Worm (Caenorhabditis elegans) whole organism, mixed stage, embryonic: ENCODE data around the gene C01G5.25.
"Not testable (repeated sequence)": the region's sequence is repeated elsewhere in the genome, so short reads cannot be mapped to it uniquely, and the experiment has no call there.

Source experiments
- bed-3 ChIP-seq: fragments of 200-800 bp; sonication (Bioruptor generic); optimal IDR thresholded peaks from 3 replicates; lab custom pipeline; 2018; ENCODE audit warnings: mild to moderate bottlenecking, missing genetic modification characterization, moderate library complexity, missing compliant biosample characterization
- blmp-1 ChIP-seq: fragments of 150-350 bp; optimal IDR thresholded peaks from 2 replicates; lab custom pipeline; 2014; ENCODE audit warnings: missing biosample characterization, missing genetic modification characterization
- ceh-39 ChIP-seq: fragments of 150-350 bp; optimal IDR thresholded peaks from 2 replicates; lab custom pipeline; 2014; ENCODE audit warnings: missing biosample characterization, missing genetic modification characterization
- ceh-43 ChIP-seq: fragments of 200-800 bp; sonication (Bioruptor generic); optimal IDR thresholded peaks from 2 replicates; lab custom pipeline; 2018; ENCODE audit warnings: mild to moderate bottlenecking, missing genetic modification characterization, moderate library complexity, missing compliant biosample characterization
- ceh-83 ChIP-seq: fragments of 200-800 bp; sonication (Bioruptor generic); optimal IDR thresholded peaks from 2 replicates; lab custom pipeline; 2018; ENCODE audit warnings: mild to moderate bottlenecking, missing genetic modification characterization, missing compliant biosample characterization
- ces-1 ChIP-seq: fragments of 150-350 bp; optimal IDR thresholded peaks from 2 replicates; lab custom pipeline; 2014; ENCODE audit warnings: missing biosample characterization, missing genetic modification reagents, missing genetic modification characterization
- cnd-1 ChIP-seq: fragments of 200-800 bp; sonication (Bioruptor generic); optimal IDR thresholded peaks from 2 replicates; lab custom pipeline; 2018; ENCODE audit warnings: mild to moderate bottlenecking, missing genetic modification characterization, missing compliant biosample characterization
- drap-1 ChIP-seq: fragments of 200-800 bp; sonication (Bioruptor generic); optimal IDR thresholded peaks from 3 replicates; lab custom pipeline; 2018; ENCODE audit warnings: mild to moderate bottlenecking, missing genetic modification characterization, missing compliant biosample characterization
- ham-2 ChIP-seq: fragments of 200-800 bp; sonication (Bioruptor generic); optimal IDR thresholded peaks from 2 replicates; lab custom pipeline; 2018; ENCODE audit warnings: mild to moderate bottlenecking, missing genetic modification characterization, missing compliant biosample characterization
- hlh-1 ChIP-seq: fragments of 150-350 bp; optimal IDR thresholded peaks from 2 replicates; lab custom pipeline; 2014; ENCODE audit warnings: missing biosample characterization, missing genetic modification reagents, missing genetic modification characterization
- lin-13 ChIP-seq: fragments of 150-350 bp; optimal IDR thresholded peaks from 2 replicates; lab custom pipeline; 2014; ENCODE audit warnings: missing biosample characterization, missing genetic modification characterization
- lin-32 ChIP-seq: fragments of 200-800 bp; sonication (Bioruptor generic); optimal IDR thresholded peaks from 2 replicates; lab custom pipeline; 2018; ENCODE audit warnings: mild to moderate bottlenecking, missing genetic modification characterization, missing compliant biosample characterization
- lsy-2 ChIP-seq: fragments of 150-350 bp; optimal IDR thresholded peaks from 2 replicates; lab custom pipeline; 2014; ENCODE audit warnings: missing biosample characterization, missing genetic modification characterization
- mab-5 ChIP-seq: fragments of 150-350 bp; optimal IDR thresholded peaks from 2 replicates; lab custom pipeline; 2014; ENCODE audit warnings: missing biosample characterization, missing genetic modification characterization
- mep-1 ChIP-seq: fragments of 150-350 bp; optimal IDR thresholded peaks from 2 replicates; lab custom pipeline; 2017; ENCODE audit warnings: missing biosample characterization, missing genetic modification reagents, missing genetic modification characterization, inconsistent platforms
- mls-2 ChIP-seq: sonication (generic microtip); optimal IDR thresholded peaks from 2 replicates; lab custom pipeline; 2016; ENCODE audit warnings: mild to moderate bottlenecking, missing genetic modification characterization, moderate library complexity, missing compliant biosample characterization
- nhr-2 ChIP-seq: fragments of 150-350 bp; optimal IDR thresholded peaks from 2 replicates; lab custom pipeline; 2014; ENCODE audit warnings: missing biosample characterization, missing genetic modification characterization
- nhr-237 ChIP-seq: fragments of 150-350 bp; optimal IDR thresholded peaks from 2 replicates; lab custom pipeline; 2014; ENCODE audit warnings: missing biosample characterization, missing genetic modification characterization
- nhr-28 ChIP-seq: fragments of 150-350 bp; optimal IDR thresholded peaks from 2 replicates; lab custom pipeline; 2014; ENCODE audit warnings: missing biosample characterization, missing genetic modification characterization
- sem-2 ChIP-seq: fragments of 200-800 bp; sonication (Bioruptor generic); optimal IDR thresholded peaks from 2 replicates; lab custom pipeline; 2018; ENCODE audit warnings: mild to moderate bottlenecking, missing genetic modification characterization, missing compliant biosample characterization
- snpc-4 ChIP-seq: fragments of 150-350 bp; optimal IDR thresholded peaks from 2 replicates; lab custom pipeline; 2014; ENCODE audit warnings: missing biosample characterization, missing genetic modification characterization
- sptf-1 ChIP-seq: sonication (generic microtip); optimal IDR thresholded peaks from 2 replicates; lab custom pipeline; 2017; ENCODE audit warnings: mild to moderate bottlenecking, missing genetic modification characterization, moderate library complexity, missing compliant biosample characterization
- tbx-8 ChIP-seq: fragments of 200-800 bp; sonication (Bioruptor generic); optimal IDR thresholded peaks from 2 replicates; lab custom pipeline; 2018; ENCODE audit warnings: mild to moderate bottlenecking, missing genetic modification characterization, moderate library complexity, missing compliant biosample characterization
- unc-120 ChIP-seq: sonication (generic microtip); optimal IDR thresholded peaks from 2 replicates; lab custom pipeline; 2017; ENCODE audit warnings: missing genetic modification characterization, missing compliant biosample characterization; ENCODE audit not compliant: poor library complexity, severe bottlenecking
- unc-39 ChIP-seq: fragments of 150-350 bp; optimal IDR thresholded peaks from 2 replicates; lab custom pipeline; 2014; ENCODE audit warnings: missing biosample characterization, missing genetic modification characterization
- zip-8 ChIP-seq: fragments of 150-350 bp; optimal IDR thresholded peaks from 2 replicates; lab custom pipeline; 2014; ENCODE audit warnings: missing biosample characterization, missing genetic modification characterization

The C01G5.25 gene

DNA sequence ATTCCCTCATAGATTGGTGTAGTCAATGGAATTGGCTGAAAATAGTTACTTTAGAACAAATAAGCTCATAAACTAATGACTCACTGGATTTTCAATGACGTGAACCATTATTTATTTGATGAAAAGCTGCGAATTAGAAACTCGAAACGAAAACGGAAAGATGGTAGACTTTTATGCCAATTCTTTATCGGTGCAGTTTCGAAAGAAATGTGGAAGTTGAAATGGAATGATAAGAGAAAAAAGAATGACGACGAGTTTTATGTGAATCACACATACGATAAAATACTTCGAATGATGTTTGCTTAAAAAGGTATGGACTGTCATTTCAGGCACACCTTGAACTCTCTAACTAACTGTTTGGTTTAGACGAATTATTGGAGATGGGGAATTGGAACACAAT is 48.5 kb downstream of the C01G5.25 start, which contains the start of the genes lec-11 and irld-7:
TSS of gene lec-11 (minus strand) at position 126 of the 400 bp plus-strand sequence.
TSS of gene irld-7 (plus strand) at position 332 of the 400 bp plus-strand sequence.
- no peak for TF ChIP-seq nhr-28
- TF ChIP-seq ces-1 (GFP tag; lab: Kevin White, UChicago): no peak
- no peak for TF ChIP-seq hlh-1 (tag; lab: Kevin White, UChicago)
- no peak for TF ChIP-seq nhr-237
- TF ChIP-seq tbx-8 (GFP tag; lab: Kevin White, UChicago): no peak
- TF ChIP-seq unc-39 (tag; lab: Kevin White, UChicago): no peak
- no peak for TF ChIP-seq zip-8 (tag; lab: Kevin White, UChicago)
- TF ChIP-seq drap-1 (GFP tag; lab: Kevin White, UChicago): no peak
- TF ChIP-seq ceh-83 (GFP tag; lab: Kevin White, UChicago): no peak
- TF ChIP-seq snpc-4 (tag; lab: Kevin White, UChicago): no peak
- no peak for TF ChIP-seq mep-1
- no peak for TF ChIP-seq mab-5
- TF ChIP-seq sem-2 (GFP tag; lab: Kevin White, UChicago): no peak
- TF ChIP-seq blmp-1: no peak
- TF ChIP-seq unc-120 (tag; lab: Kevin White, UChicago): no peak

DNA sequence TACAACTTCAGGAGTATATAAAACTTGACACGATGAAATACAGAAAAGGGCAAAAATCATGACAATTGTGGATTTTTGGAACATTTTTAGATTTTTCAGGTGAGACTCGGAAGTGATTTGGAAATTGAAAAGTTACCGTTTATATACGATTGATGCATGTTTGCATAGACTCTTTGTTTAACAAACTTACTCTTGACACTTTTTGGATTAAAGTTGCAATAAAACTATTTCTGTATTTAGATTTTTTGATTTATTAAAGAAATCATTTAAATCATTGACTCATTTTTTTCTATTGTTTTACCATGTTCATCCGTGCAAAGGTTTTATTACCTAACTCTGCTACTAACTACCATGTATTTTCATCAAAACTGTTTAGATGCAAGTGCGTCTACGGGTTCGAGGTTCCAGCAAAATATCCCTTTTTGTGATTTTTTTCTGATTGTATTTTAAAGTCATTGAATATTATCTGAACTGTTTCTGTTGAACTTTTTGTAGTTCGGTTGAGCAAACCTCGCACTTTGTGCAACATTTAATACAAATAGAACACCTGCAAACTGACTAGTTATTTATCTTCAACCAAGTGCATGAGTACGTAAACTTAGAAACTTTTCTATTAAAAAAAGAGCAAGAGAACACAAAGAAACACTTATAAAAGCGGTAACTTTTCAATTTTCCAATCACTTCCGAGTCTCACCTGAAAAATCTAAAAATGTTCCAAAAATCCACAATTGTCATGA is 49.7 kb downstream of the C01G5.25 start, which contains the start of the genes nspb-1 and nspb-2:
TSS of gene nspb-1 (minus strand) at position 101 of the 737 bp plus-strand sequence.
TSS of gene nspb-2 (plus strand) at position 687 of the 737 bp plus-strand sequence.
- TF ChIP-seq lin-13 (tag; lab: Kevin White, UChicago); ceh-83 (GFP tag; lab: Kevin White, UChicago); blmp-1: not testable (repeated sequence)
- TF ChIP-seq, all 35 proteins: peak for 0; not testable (repeated sequence) for 35

DNA sequence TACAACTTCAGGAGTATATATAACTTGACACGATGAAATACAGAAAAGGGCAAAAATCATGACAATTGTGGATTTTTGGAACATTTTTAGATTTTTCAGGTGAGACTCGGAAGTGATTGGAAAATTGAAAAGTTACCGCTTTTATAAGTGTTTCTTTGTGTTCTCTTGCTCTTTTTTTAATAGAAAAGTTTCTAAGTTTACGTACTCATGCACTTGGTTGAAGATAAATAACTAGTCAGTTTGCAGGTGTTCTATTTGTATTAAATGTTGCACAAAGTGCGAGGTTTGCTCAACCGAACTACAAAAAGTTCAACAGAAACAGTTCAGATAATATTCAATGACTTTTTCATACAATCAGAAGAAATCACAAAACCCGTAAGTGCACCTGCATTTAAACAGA is 53.4 kb downstream of the C01G5.25 start, which contains the start of gene nspb-3:
TSS of gene nspb-3 (minus strand) at position 101 of the 400 bp plus-strand sequence.
- not testable (repeated sequence) for TF ChIP-seq nhr-237; tbx-8 (GFP tag; lab: Kevin White, UChicago); zip-8 (tag; lab: Kevin White, UChicago)

DNA sequence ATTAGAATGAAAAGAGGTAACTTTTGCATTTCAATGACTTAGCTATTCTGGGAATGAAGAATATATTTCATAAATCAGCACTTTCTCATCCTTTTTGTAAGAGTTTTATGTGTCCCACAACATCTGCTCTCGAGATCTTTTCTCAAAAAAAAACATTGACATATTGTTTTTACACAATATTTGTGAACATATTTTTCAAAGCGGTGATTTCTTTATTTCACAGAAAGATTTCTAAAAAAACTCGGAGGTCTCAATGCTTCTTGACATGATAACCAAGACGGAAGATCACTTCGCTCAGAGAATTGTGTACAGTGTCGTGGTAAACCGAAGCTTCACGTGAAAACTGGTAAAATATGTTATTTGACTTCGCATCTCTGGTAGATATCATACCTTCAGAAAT is 54.4 kb downstream of the C01G5.25 start, which contains the start of gene F38A5.22:
TSS of gene F38A5.22 (minus strand) at position 29 of the 400 bp plus-strand sequence.
- TF ChIP-seq unc-120 (tag; lab: Kevin White, UChicago): no peak
- TF ChIP-seq ceh-43 (GFP tag; lab: Kevin White, UChicago): no peak
- no peak for TF ChIP-seq nhr-2 (tag; lab: Kevin White, UChicago)
- TF ChIP-seq ces-1 (GFP tag; lab: Kevin White, UChicago): no peak
- TF ChIP-seq ceh-83 (GFP tag; lab: Kevin White, UChicago): no peak
- no peak for TF ChIP-seq lsy-2
- TF ChIP-seq mls-2 (tag; lab: Kevin White, UChicago): no peak
- TF ChIP-seq hlh-1 (tag; lab: Kevin White, UChicago): no peak
- TF ChIP-seq lin-13 (tag; lab: Kevin White, UChicago): no peak
- no peak for TF ChIP-seq nhr-28
- TF ChIP-seq lin-32 (GFP tag; lab: Kevin White, UChicago): no peak
- TF ChIP-seq snpc-4 (tag; lab: Kevin White, UChicago): no peak
- TF ChIP-seq drap-1 (GFP tag; lab: Kevin White, UChicago): no peak

DNA sequence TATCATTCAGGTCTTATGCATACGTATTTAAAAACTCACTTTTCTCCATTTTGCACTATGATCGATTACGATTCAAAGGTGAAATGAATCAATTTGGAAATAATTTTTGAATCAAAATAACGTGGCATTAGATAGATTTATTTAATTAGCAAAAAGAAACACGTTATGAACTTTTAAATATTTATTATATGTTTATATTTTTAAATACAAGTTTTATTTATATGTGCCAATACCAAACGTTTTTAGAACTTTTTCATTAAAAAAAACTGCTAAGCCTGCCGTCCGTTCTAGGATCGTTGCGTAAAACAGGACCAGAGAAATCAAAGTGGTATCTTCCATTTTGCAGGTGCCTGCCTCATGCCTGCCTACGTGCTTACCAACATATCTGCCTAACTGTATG is 55.8 kb downstream of the C01G5.25 start, which contains the start of gene F38A5.6:
TSS of gene F38A5.6 (minus strand) at position 101 of the 400 bp plus-strand sequence.
- TF ChIP-seq bed-3: no peak
- no peak for TF ChIP-seq cnd-1 (tag; lab: Kevin White, UChicago)
- no peak for TF ChIP-seq unc-39 (tag; lab: Kevin White, UChicago)
- TF ChIP-seq ceh-39 (tag; lab: Kevin White, UChicago): no peak
- no peak for TF ChIP-seq ham-2
- TF ChIP-seq sem-2 (GFP tag; lab: Kevin White, UChicago): no peak
- TF ChIP-seq unc-120 (tag; lab: Kevin White, UChicago): no peak

DNA sequence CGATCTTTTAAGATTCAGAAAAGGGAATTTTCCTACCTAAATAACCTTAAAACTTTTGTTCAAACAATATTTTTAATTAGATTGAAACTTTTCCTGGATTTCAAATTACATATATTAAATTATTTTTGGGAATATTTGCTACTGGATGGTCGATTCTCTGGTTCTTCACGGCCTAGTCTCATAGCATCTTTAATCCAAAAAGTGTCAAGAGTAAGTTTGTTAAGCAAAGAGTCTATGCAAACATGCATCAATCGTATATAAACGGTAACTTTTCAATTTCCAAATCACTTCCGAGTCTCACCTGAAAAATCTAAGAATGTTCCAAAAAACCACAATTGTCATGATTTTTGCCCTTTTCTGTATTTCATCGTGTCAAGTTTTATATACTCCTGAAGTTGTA is 56.4 kb downstream of the C01G5.25 start, which contains the start of gene nspb-4:
TSS of gene nspb-4 (plus strand) at position 301 of the 400 bp plus-strand sequence.
- TF ChIP-seq drap-1 (GFP tag; lab: Kevin White, UChicago); sptf-1 (tag; lab: Kevin White, UChicago); snpc-4 (tag; lab: Kevin White, UChicago): not testable (repeated sequence)
